Worm (Caenorhabditis elegans): Measurements from ENCODE around the gene C27D9.2.

DNA sequence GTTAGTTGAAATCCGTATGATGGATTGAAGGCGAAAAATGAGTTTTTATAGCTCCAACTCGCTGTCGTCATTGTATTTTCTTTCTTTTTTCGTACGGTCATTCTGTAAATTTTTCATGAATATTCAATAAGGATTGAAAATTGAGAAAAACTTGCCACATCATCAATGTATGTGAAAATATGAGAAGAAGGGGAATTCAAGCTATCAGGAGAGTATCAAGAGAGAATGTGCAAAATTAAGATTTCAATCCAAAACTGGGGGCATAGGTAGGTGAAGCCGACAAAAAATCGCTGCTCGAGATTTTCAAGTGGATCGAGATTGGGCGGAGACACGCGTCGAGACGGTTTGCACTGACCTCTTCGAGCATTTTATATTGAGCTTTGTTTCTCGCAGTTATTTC lies 27.8 kb upstream of the C27D9.2 start, which contains the start of gene nep-12:
- TF ChIP-seq tbp1 (GFP tag; optimal IDR thresholded peaks at IDR 0.05) (no peak), ceh-79 (tag; optimal IDR thresholded peaks at IDR 0.05) (no peak), nhr-90 (tag; optimal IDR thresholded peaks at IDR 0.05) (no peak), zim-3 (tag; optimal IDR thresholded peaks at IDR 0.05) (no peak), unc-62 (GFP tag; optimal IDR thresholded peaks at IDR 0.05) (no peak), mxl-1 (tag; optimal IDR thresholded peaks at IDR 0.05) (no peak), F49E8.2 (tag; optimal IDR thresholded peaks at IDR 0.05; ENCODE audit: insufficient read depth) (no peak), pbrm-1 (GFP tag; IDR thresholded peaks at IDR 0.05) (no peak), F37B4.10 (GFP tag; IDR thresholded peaks at IDR 0.05) (no peak), unc-130 (GFP tag; optimal IDR thresholded peaks at IDR 0.05) (no peak), tbx-9 (tag; optimal IDR thresholded peaks at IDR 0.05; ENCODE audit: borderline replicate concordance) (no peak), nfya-1 (tag; optimal IDR thresholded peaks at IDR 0.05; ENCODE audit: borderline replicate concordance, insufficient read depth) (no peak), mcd-1 (GFP tag; IDR thresholded peaks at IDR 0.05) (no peak), pha-4 (tag; optimal IDR thresholded peaks at IDR 0.05) (no peak)
